Worm (Caenorhabditis elegans) whole organism, early embryonic: ENCODE data around the gene C56C10.7.

Experiments used
- B0310.2 ChIP-seq: sonication (generic microtip); optimal IDR thresholded peaks from 2 replicates; lab custom pipeline; 2016; ENCODE audit warnings: mild to moderate bottlenecking, missing genetic modification characterization, missing compliant biosample characterization
- F13C5.2 ChIP-seq: sonication (generic microtip); optimal IDR thresholded peaks from 2 replicates; lab custom pipeline; 2017; ENCODE audit warnings: mild to moderate bottlenecking, missing genetic modification characterization, inconsistent platforms, missing compliant biosample characterization
- aly-1 ChIP-seq: sonication (generic microtip); optimal IDR thresholded peaks from 2 replicates; lab custom pipeline; 2016; ENCODE audit warnings: missing genetic modification characterization, missing compliant biosample characterization
- ama-1 ChIP-seq: fragments of 150-350 bp; optimal IDR thresholded peaks from 2 replicates; lab custom pipeline; 2014
- ceh-13 ChIP-seq: fragments of 200-800 bp; sonication (Bioruptor generic); optimal IDR thresholded peaks from 2 replicates; lab custom pipeline; 2018; ENCODE audit warnings: mild to moderate bottlenecking, missing genetic modification characterization, missing compliant biosample characterization
- ceh-36 ChIP-seq: sonication (generic microtip); optimal IDR thresholded peaks from 2 replicates; lab custom pipeline; 2016; ENCODE audit warnings: missing genetic modification characterization, inconsistent platforms, missing compliant biosample characterization
- ets-7 ChIP-seq: sonication (generic microtip); optimal IDR thresholded peaks from 2 replicates; lab custom pipeline; 2016; ENCODE audit warnings: missing genotype, missing genetic modification characterization, missing compliant biosample characterization
- flt-1 ChIP-seq: fragments of 200-800 bp; sonication (Bioruptor generic); IDR thresholded peaks from 2 replicates; pipeline ENCODE4 v1.3.6; 2022; ENCODE audit warnings: missing genetic modification characterization, missing compliant biosample characterization
- hmbx-1 ChIP-seq: sonication (generic microtip); optimal IDR thresholded peaks from 2 replicates; lab custom pipeline; 2016; ENCODE audit warnings: mild to moderate bottlenecking, missing genetic modification characterization, missing compliant biosample characterization
- hmg-4 ChIP-seq: fragments of 200-800 bp; sonication (Bioruptor generic); optimal IDR thresholded peaks from 2 replicates; lab custom pipeline; 2018; ENCODE audit warnings: mild to moderate bottlenecking, missing genetic modification characterization, missing compliant biosample characterization
- hnd-1 ChIP-seq: sonication (generic microtip); optimal IDR thresholded peaks from 2 replicates; lab custom pipeline; 2016; ENCODE audit warnings: missing genetic modification characterization, missing compliant biosample characterization
- pes-1 ChIP-seq: fragments of 200-800 bp; sonication (Bioruptor generic); IDR thresholded peaks from 2 replicates; pipeline ENCODE4 v1.3.6; 2022; ENCODE audit warnings: missing genetic modification reagents, missing genetic modification characterization, missing compliant biosample characterization
- scrt-1 ChIP-seq: fragments of 200-800 bp; sonication (Bioruptor generic); IDR thresholded peaks from 2 replicates; pipeline ENCODE4 v1.3.6; 2022; ENCODE audit warnings: missing genetic modification characterization, missing compliant biosample characterization
- sea-1 ChIP-seq: fragments of 200-800 bp; sonication (Bioruptor generic); conservative IDR thresholded peaks from 2 replicates; pipeline ENCODE4 v1.3.6; 2022; ENCODE audit warnings: missing genetic modification characterization, missing compliant biosample characterization
- tbx-11 ChIP-seq: fragments of 200-800 bp; sonication (Bioruptor generic); IDR thresholded peaks from 2 replicates; pipeline ENCODE4 v1.3.6; 2022; ENCODE audit warnings: missing genetic modification characterization, missing compliant biosample characterization
- tbx-37 ChIP-seq: fragments of 200-800 bp; sonication (Bioruptor generic); conservative IDR thresholded peaks from 2 replicates; pipeline ENCODE4 v1.3.6; 2022; ENCODE audit warnings: missing genetic modification reagents, missing genetic modification characterization, missing compliant biosample characterization
- tra-4 ChIP-seq: sonication (generic microtip); optimal IDR thresholded peaks from 2 replicates; lab custom pipeline; 2017; ENCODE audit warnings: missing genetic modification characterization, missing compliant biosample characterization

Gene C56C10.7

ce11 chrII:6619007-6619406 lies 31.6 kb upstream of the C56C10.7 start:
- TF ChIP-seq pes-1 (GFP tag; lab: Robert Waterston, UW) (no peak), B0310.2 (tag; lab: Kevin White, UChicago) (no peak), ceh-36 (tag; lab: Kevin White, UChicago) (no peak), aly-1 (tag; lab: Kevin White, UChicago) (no peak)

ce11 chrII:6616770-6617169 lies 29.4 kb upstream of the C56C10.7 start, which contains the start of gene klf-3:
TSS of gene klf-3 (plus strand) at chrII:6616878.
- TF ChIP-seq F13C5.2, result no peak
- no peak for TF ChIP-seq B0310.2 (tag; lab: Kevin White, UChicago)
- TF ChIP-seq hnd-1, result no peak
- no peak for TF ChIP-seq ceh-13 (GFP tag; lab: Kevin White, UChicago)
- no peak for TF ChIP-seq tbx-11 (GFP tag; lab: Robert Waterston, UW)
- TF ChIP-seq scrt-1 (GFP tag; lab: Robert Waterston, UW), result no peak
- no peak for TF ChIP-seq ets-7

- TF ChIP-seq B0310.2 (tag; lab: Kevin White, UChicago) (no peak), tra-4 (tag; lab: Kevin White, UChicago) (no peak), ama-1 (no peak), tbx-11 (GFP tag; lab: Robert Waterston, UW) (no peak), tbx-37 (GFP tag; lab: Robert Waterston, UW) (no peak), hmg-4 (GFP tag; lab: Kevin White, UChicago) (no peak), ets-7 (no peak), hnd-1 (no peak), scrt-1 (GFP tag; lab: Robert Waterston, UW) (no peak), pes-1 (GFP tag; lab: Robert Waterston, UW) (no peak), flt-1 (no peak), ceh-36 (tag; lab: Kevin White, UChicago) (no peak), aly-1 (tag; lab: Kevin White, UChicago) (no peak), sea-1 (GFP tag; lab: Robert Waterston, UW) (no peak), F13C5.2 (no peak)
Measured at ce11 chrII:6616135-6616534, 28.8 kb upstream of the C56C10.7 start.

DNA sequence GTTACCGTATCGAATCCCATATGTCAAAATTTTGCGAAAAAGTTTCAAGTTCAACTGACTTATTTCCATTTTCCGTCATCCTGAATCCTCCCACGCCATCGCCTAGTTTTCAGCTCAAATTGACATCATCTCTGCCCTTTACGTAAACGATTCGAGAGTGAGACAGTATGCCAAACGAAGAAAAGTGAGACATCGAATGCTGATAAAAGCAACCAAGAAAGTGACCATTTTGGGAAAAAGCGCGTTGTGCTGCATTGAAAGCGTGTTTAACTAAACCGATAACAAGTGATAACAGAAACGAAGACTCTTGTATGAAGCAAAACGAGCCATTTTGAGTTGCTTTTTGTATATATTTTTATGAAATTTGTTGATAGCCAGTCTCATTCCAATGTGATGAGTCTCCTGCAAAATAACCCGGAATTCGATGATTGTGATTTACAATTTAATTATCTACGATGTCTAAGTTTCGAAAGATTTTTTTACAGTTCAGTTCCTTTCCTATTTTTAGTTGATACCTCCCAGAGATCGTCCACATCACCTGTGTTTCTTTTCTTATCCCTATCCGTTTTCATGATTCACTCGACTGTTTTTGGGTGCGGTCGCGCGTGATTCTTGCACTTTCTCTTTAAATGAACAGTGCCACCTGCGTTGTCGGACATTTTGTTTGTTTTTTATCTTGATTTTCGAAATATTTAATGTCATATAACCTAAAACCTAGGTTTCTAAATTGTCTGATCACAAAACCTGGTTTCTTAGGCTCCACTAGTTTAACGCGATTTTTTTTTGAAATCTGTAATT lies 28.1 kb upstream of the C56C10.7 start:
- no peak for TF ChIP-seq sea-1 (GFP tag; lab: Robert Waterston, UW)
- TF ChIP-seq tbx-37 (GFP tag; lab: Robert Waterston, UW), result no peak
- no peak for TF ChIP-seq ama-1
- no peak for TF ChIP-seq tbx-11 (GFP tag; lab: Robert Waterston, UW)
- no peak for TF ChIP-seq pes-1 (GFP tag; lab: Robert Waterston, UW)
- no peak for TF ChIP-seq B0310.2 (tag; lab: Kevin White, UChicago)
- no peak for TF ChIP-seq ets-7
- no peak for TF ChIP-seq tra-4 (tag; lab: Kevin White, UChicago)
- TF ChIP-seq ceh-36 (tag; lab: Kevin White, UChicago), result no peak
- TF ChIP-seq aly-1 (tag; lab: Kevin White, UChicago), result no peak
- no peak for TF ChIP-seq hmbx-1 (tag; lab: Kevin White, UChicago)
- TF ChIP-seq hnd-1, result no peak

ce11 chrII:6614500-6614899 lies 27.1 kb upstream of the C56C10.7 start:
- no peak for TF ChIP-seq scrt-1 (GFP tag; lab: Robert Waterston, UW)
- no peak for TF ChIP-seq tbx-37 (GFP tag; lab: Robert Waterston, UW)
- TF ChIP-seq hmbx-1 (tag; lab: Kevin White, UChicago), result no peak
- no peak for TF ChIP-seq hmg-4 (GFP tag; lab: Kevin White, UChicago)
- no peak for TF ChIP-seq hnd-1
- no peak for TF ChIP-seq ama-1
- TF ChIP-seq F13C5.2, result no peak
- TF ChIP-seq sea-1 (GFP tag; lab: Robert Waterston, UW), result no peak
- no peak for TF ChIP-seq ets-7
- TF ChIP-seq B0310.2 (tag; lab: Kevin White, UChicago), result no peak
- TF ChIP-seq ceh-36 (tag; lab: Kevin White, UChicago), result no peak
- no peak for TF ChIP-seq tbx-11 (GFP tag; lab: Robert Waterston, UW)
- no peak for TF ChIP-seq flt-1
- TF ChIP-seq tra-4 (tag; lab: Kevin White, UChicago), result no peak

ce11 chrII:6612544-6612943 lies 25.2 kb upstream of the C56C10.7 start:
- no peak for TF ChIP-seq ceh-36 (tag; lab: Kevin White, UChicago)
- no peak for TF ChIP-seq hmbx-1 (tag; lab: Kevin White, UChicago)
- TF ChIP-seq aly-1 (tag; lab: Kevin White, UChicago), result no peak
- TF ChIP-seq hmg-4 (GFP tag; lab: Kevin White, UChicago), result no peak
- TF ChIP-seq tra-4 (tag; lab: Kevin White, UChicago), result no peak
- TF ChIP-seq pes-1 (GFP tag; lab: Robert Waterston, UW), result no peak
- no peak for TF ChIP-seq ama-1
- no peak for TF ChIP-seq F13C5.2
- no peak for TF ChIP-seq sea-1 (GFP tag; lab: Robert Waterston, UW)
- no peak for TF ChIP-seq hnd-1
- no peak for TF ChIP-seq ets-7
- no peak for TF ChIP-seq scrt-1 (GFP tag; lab: Robert Waterston, UW)
- TF ChIP-seq tbx-37 (GFP tag; lab: Robert Waterston, UW), result no peak
- TF ChIP-seq tbx-11 (GFP tag; lab: Robert Waterston, UW), result no peak
- TF ChIP-seq ceh-13 (GFP tag; lab: Kevin White, UChicago), result no peak
- no peak for TF ChIP-seq B0310.2 (tag; lab: Kevin White, UChicago)

ce11 chrII:6610262-6610661 lies 22.9 kb upstream of the C56C10.7 start:
- TF ChIP-seq aly-1 (tag; lab: Kevin White, UChicago) (no peak), pes-1 (GFP tag; lab: Robert Waterston, UW) (no peak), hnd-1 (no peak), flt-1 (no peak), hmbx-1 (tag; lab: Kevin White, UChicago) (no peak), tra-4 (tag; lab: Kevin White, UChicago) (no peak), ama-1 (no peak), B0310.2 (tag; lab: Kevin White, UChicago) (no peak), tbx-11 (GFP tag; lab: Robert Waterston, UW) (no peak), sea-1 (GFP tag; lab: Robert Waterston, UW) (no peak)
